Fruit fly (Drosophila melanogaster) whole organism, wandering third instar larva: ENCODE results near the gene dnt.

ENCODE experiments used
- Abd-B ChIP-seq: fragments of >200 bp; optimal IDR thresholded peaks from 2 replicates; lab custom pipeline; 2017; ENCODE audit warnings: missing biosample characterization, missing genetic modification characterization
- CrebA ChIP-seq: fragments of 200-800 bp; sonication (Bioruptor generic); optimal IDR thresholded peaks from 2 replicates; lab custom pipeline; 2016; ENCODE audit warnings: missing biosample characterization, mild to moderate bottlenecking, missing genetic modification characterization, borderline replicate concordance

- TF ChIP-seq CrebA (GFP tag; lab: Kevin White, UChicago) = no peak
- no peak for TF ChIP-seq Abd-B
Measured at dm6 chr2L:19382353-19382752, 19.3 kb upstream of the dnt start.
